Worm (Caenorhabditis elegans) whole organism, mixed stage, embryonic: Measurements from ENCODE around the gene C51E3.10.

Source experiments
- bed-3 ChIP-seq: fragments of 200-800 bp; sonication (Bioruptor generic); optimal IDR thresholded peaks from 3 replicates; lab custom pipeline; 2018; ENCODE audit warnings: mild to moderate bottlenecking, missing genetic modification characterization, moderate library complexity, missing compliant biosample characterization
- blmp-1 ChIP-seq: fragments of 150-350 bp; optimal IDR thresholded peaks from 2 replicates; lab custom pipeline; 2014; ENCODE audit warnings: missing biosample characterization, missing genetic modification characterization
- ceh-43 ChIP-seq: fragments of 200-800 bp; sonication (Bioruptor generic); optimal IDR thresholded peaks from 2 replicates; lab custom pipeline; 2018; ENCODE audit warnings: mild to moderate bottlenecking, missing genetic modification characterization, moderate library complexity, missing compliant biosample characterization
- ces-1 ChIP-seq: fragments of 150-350 bp; optimal IDR thresholded peaks from 2 replicates; lab custom pipeline; 2014; ENCODE audit warnings: missing biosample characterization, missing genetic modification reagents, missing genetic modification characterization
- cnd-1 ChIP-seq: fragments of 200-800 bp; sonication (Bioruptor generic); optimal IDR thresholded peaks from 2 replicates; lab custom pipeline; 2018; ENCODE audit warnings: mild to moderate bottlenecking, missing genetic modification characterization, missing compliant biosample characterization
- drap-1 ChIP-seq: fragments of 200-800 bp; sonication (Bioruptor generic); optimal IDR thresholded peaks from 3 replicates; lab custom pipeline; 2018; ENCODE audit warnings: mild to moderate bottlenecking, missing genetic modification characterization, missing compliant biosample characterization
- elt-1 ChIP-seq: sonication (generic microtip); optimal IDR thresholded peaks from 2 replicates; lab custom pipeline; 2017; ENCODE audit warnings: missing genetic modification characterization, mild to moderate bottlenecking, missing compliant biosample characterization, antibody characterized with exemption, moderate library complexity, borderline replicate concordance; ENCODE audit not compliant: insufficient read depth
- elt-3 ChIP-seq: fragments of 150-350 bp; optimal IDR thresholded peaks from 2 replicates; lab custom pipeline; 2014; ENCODE audit warnings: missing biosample characterization, missing genetic modification characterization
- flh-1 ChIP-seq: fragments of 200-800 bp; sonication (Bioruptor generic); optimal IDR thresholded peaks from 2 replicates; lab custom pipeline; 2018; ENCODE audit warnings: mild to moderate bottlenecking, missing genetic modification characterization, moderate library complexity, missing compliant biosample characterization
- ham-2 ChIP-seq: fragments of 200-800 bp; sonication (Bioruptor generic); optimal IDR thresholded peaks from 2 replicates; lab custom pipeline; 2018; ENCODE audit warnings: mild to moderate bottlenecking, missing genetic modification characterization, missing compliant biosample characterization
- hlh-1 ChIP-seq: fragments of 150-350 bp; optimal IDR thresholded peaks from 2 replicates; lab custom pipeline; 2014; ENCODE audit warnings: missing biosample characterization, missing genetic modification reagents, missing genetic modification characterization
- lin-13 ChIP-seq: fragments of 150-350 bp; optimal IDR thresholded peaks from 2 replicates; lab custom pipeline; 2014; ENCODE audit warnings: missing biosample characterization, missing genetic modification characterization
- lin-32 ChIP-seq: fragments of 200-800 bp; sonication (Bioruptor generic); optimal IDR thresholded peaks from 2 replicates; lab custom pipeline; 2018; ENCODE audit warnings: mild to moderate bottlenecking, missing genetic modification characterization, missing compliant biosample characterization
- lsy-2 ChIP-seq: fragments of 150-350 bp; optimal IDR thresholded peaks from 2 replicates; lab custom pipeline; 2014; ENCODE audit warnings: missing biosample characterization, missing genetic modification characterization
- mab-5 ChIP-seq: fragments of 150-350 bp; optimal IDR thresholded peaks from 2 replicates; lab custom pipeline; 2014; ENCODE audit warnings: missing biosample characterization, missing genetic modification characterization
- mls-2 ChIP-seq: sonication (generic microtip); optimal IDR thresholded peaks from 2 replicates; lab custom pipeline; 2016; ENCODE audit warnings: mild to moderate bottlenecking, missing genetic modification characterization, moderate library complexity, missing compliant biosample characterization
- nhr-12 ChIP-seq: fragments of 150-350 bp; optimal IDR thresholded peaks from 2 replicates; lab custom pipeline; 2014; ENCODE audit warnings: missing biosample characterization, missing genetic modification characterization
- nhr-2 ChIP-seq: fragments of 150-350 bp; optimal IDR thresholded peaks from 2 replicates; lab custom pipeline; 2014; ENCODE audit warnings: missing biosample characterization, missing genetic modification characterization
- nhr-237 ChIP-seq: fragments of 150-350 bp; optimal IDR thresholded peaks from 2 replicates; lab custom pipeline; 2014; ENCODE audit warnings: missing biosample characterization, missing genetic modification characterization
- nhr-76 ChIP-seq: sonication (generic microtip); optimal IDR thresholded peaks from 2 replicates; lab custom pipeline; 2017; ENCODE audit warnings: missing biosample characterization, missing genetic modification characterization
- pha-4 ChIP-seq: fragments of 150-350 bp; optimal IDR thresholded peaks from 2 replicates; lab custom pipeline; 2018; ENCODE audit warnings: missing biosample characterization, missing genetic modification reagents, missing genetic modification characterization
- sem-2 ChIP-seq: fragments of 200-800 bp; sonication (Bioruptor generic); optimal IDR thresholded peaks from 2 replicates; lab custom pipeline; 2018; ENCODE audit warnings: mild to moderate bottlenecking, missing genetic modification characterization, missing compliant biosample characterization
- snpc-4 ChIP-seq: fragments of 150-350 bp; optimal IDR thresholded peaks from 2 replicates; lab custom pipeline; 2014; ENCODE audit warnings: missing biosample characterization, missing genetic modification characterization
- sptf-1 ChIP-seq: sonication (generic microtip); optimal IDR thresholded peaks from 2 replicates; lab custom pipeline; 2017; ENCODE audit warnings: mild to moderate bottlenecking, missing genetic modification characterization, moderate library complexity, missing compliant biosample characterization
- tbx-8 ChIP-seq: fragments of 200-800 bp; sonication (Bioruptor generic); optimal IDR thresholded peaks from 2 replicates; lab custom pipeline; 2018; ENCODE audit warnings: mild to moderate bottlenecking, missing genetic modification characterization, moderate library complexity, missing compliant biosample characterization
- unc-39 ChIP-seq: fragments of 150-350 bp; optimal IDR thresholded peaks from 2 replicates; lab custom pipeline; 2014; ENCODE audit warnings: missing biosample characterization, missing genetic modification characterization
- unc-62 ChIP-seq: fragments of 150-350 bp; optimal IDR thresholded peaks from 2 replicates; lab custom pipeline; 2014; ENCODE audit warnings: missing biosample characterization, missing genetic modification reagents, missing genetic modification characterization
- zip-8 ChIP-seq: fragments of 150-350 bp; optimal IDR thresholded peaks from 2 replicates; lab custom pipeline; 2014; ENCODE audit warnings: missing biosample characterization, missing genetic modification characterization

C51E3.10 gene

DNA sequence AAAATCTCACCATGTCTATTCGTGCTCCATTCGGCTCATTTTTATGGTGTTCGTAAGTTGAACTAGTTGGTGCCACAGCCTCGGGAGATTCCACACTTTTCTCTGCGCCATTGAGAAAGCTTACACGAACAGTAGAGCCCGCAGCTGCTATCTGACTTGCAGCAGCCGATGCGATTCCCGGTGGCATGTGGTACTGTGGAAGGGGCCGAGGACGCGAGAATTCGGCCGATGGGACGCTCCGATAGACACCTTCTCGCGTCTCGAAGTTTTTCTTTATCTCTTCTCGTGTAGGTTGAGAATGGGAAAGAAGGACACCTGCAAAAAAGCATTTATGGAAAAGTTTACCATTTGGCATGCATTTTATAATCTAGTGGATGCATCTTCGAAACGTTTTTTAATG is 27.7 kb downstream of the C51E3.10 start:
- TF ChIP-seq hlh-1 (tag; lab: Kevin White, UChicago) (no peak), unc-39 (tag; lab: Kevin White, UChicago) (no peak), lin-32 (GFP tag; lab: Kevin White, UChicago) (no peak), blmp-1 (tag; lab: Kevin White, UChicago) (no peak), ham-2 (GFP tag; lab: Kevin White, UChicago) (no peak), mls-2 (no peak), pha-4 (tag; lab: Kevin White, UChicago) (no peak), ces-1 (GFP tag; lab: Kevin White, UChicago) (no peak), lsy-2 (tag; lab: Kevin White, UChicago) (no peak), nhr-2 (no peak), sptf-1 (no peak), bed-3 (GFP tag; lab: Kevin White, UChicago) (no peak), lin-13 (no peak), elt-3 (tag; lab: Kevin White, UChicago) (no peak), snpc-4 (tag; lab: Kevin White, UChicago) (no peak), unc-62 (GFP tag; lab: Kevin White, UChicago) (no peak), mab-5 (tag; lab: Kevin White, UChicago) (no peak), elt-1 (no peak)
- TF ChIP-seq, all 35 proteins: peak for 0

ce11 chrV:10130195-10130594 is 30.7 kb downstream of the C51E3.10 start, which contains the start of gene aos-1:
Gene aos-1, minus strand, starts transcription at chrV:10130295.
- no peak for TF ChIP-seq drap-1 (GFP tag; lab: Kevin White, UChicago)
- TF ChIP-seq ces-1 (GFP tag; lab: Kevin White, UChicago), result no peak
- TF ChIP-seq mls-2, result no peak
- no peak for TF ChIP-seq bed-3 (GFP tag; lab: Kevin White, UChicago)
- no peak for TF ChIP-seq unc-62 (GFP tag; lab: Kevin White, UChicago)
- TF ChIP-seq snpc-4 (tag; lab: Kevin White, UChicago), result no peak
- TF ChIP-seq elt-1, result no peak
- no peak for TF ChIP-seq blmp-1 (tag; lab: Kevin White, UChicago)
- TF ChIP-seq sptf-1, result no peak
- TF ChIP-seq lsy-2 (tag; lab: Kevin White, UChicago), result no peak
- TF ChIP-seq zip-8 (tag; lab: Kevin White, UChicago), result no peak
- TF ChIP-seq flh-1, result no peak

- no peak for TF ChIP-seq sem-2 (GFP tag; lab: Kevin White, UChicago)
- no peak for TF ChIP-seq mab-5 (tag; lab: Kevin White, UChicago)
Measured at ce11 chrV:10124799-10125548, 36.0 kb downstream of the C51E3.10 start, which contains the start of gene C08B6.10. Gene C08B6.10, plus strand, starts transcription at chrV:10125498.

ce11 chrV:10123324-10123723 is 37.6 kb downstream of the C51E3.10 start, which contains the start of gene C08B6.6:
Gene C08B6.6, plus strand, starts transcription at chrV:10123624.
- no peak for TF ChIP-seq bed-3 (GFP tag; lab: Kevin White, UChicago)
- no peak for TF ChIP-seq blmp-1 (tag; lab: Kevin White, UChicago)
- no peak for TF ChIP-seq nhr-76
- no peak for TF ChIP-seq mab-5 (tag; lab: Kevin White, UChicago)
- no peak for TF ChIP-seq nhr-237 (tag; lab: Kevin White, UChicago)

DNA sequence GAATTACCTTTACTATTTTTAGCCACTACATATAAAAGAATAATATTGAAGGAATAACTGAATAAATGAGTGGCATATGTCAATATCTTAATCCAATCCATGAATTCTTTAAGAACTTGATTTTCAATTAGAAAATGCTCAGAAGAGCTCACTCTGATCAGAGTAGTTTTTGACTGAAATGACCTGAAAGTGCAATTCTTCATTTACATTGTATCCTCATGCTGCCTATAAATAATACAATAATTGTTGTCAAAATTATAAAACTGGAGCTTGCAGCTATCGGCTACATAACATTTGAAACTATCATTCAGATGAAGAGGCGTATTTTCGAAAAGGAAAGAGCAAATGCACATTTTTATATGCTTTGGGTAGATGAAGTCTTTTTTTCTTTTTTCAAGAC is 38.3 kb downstream of the C51E3.10 start, which contains the start of gene srxa-19:
TSS of gene srxa-19 (minus strand) at position 101 of the 400 bp plus-strand sequence.
- TF ChIP-seq mab-5 (tag; lab: Kevin White, UChicago) (no peak), ceh-43 (GFP tag; lab: Kevin White, UChicago) (no peak), tbx-8 (no peak), unc-39 (tag; lab: Kevin White, UChicago) (no peak), blmp-1 (tag; lab: Kevin White, UChicago) (no peak), cnd-1 (tag; lab: Kevin White, UChicago) (no peak), zip-8 (tag; lab: Kevin White, UChicago) (no peak), pha-4 (tag; lab: Kevin White, UChicago) (no peak), lsy-2 (tag; lab: Kevin White, UChicago) (no peak), nhr-12 (tag; lab: Kevin White, UChicago) (no peak), nhr-2 (no peak), sem-2 (GFP tag; lab: Kevin White, UChicago) (no peak), lin-13 (no peak)
